Worm (Caenorhabditis elegans) whole organism, L4 larva: ENCODE data around the gene rfk-1.

Source experiments
- F10B5.3 ChIP-seq: sonication (generic microtip); optimal IDR thresholded peaks from 2 replicates; lab custom pipeline; 2016; ENCODE audit warnings: mild to moderate bottlenecking, missing genetic modification characterization, missing compliant biosample characterization
- F37D6.2 ChIP-seq: sonication (generic microtip); optimal IDR thresholded peaks from 2 replicates; lab custom pipeline; 2016; ENCODE audit warnings: mild to moderate bottlenecking, missing genetic modification characterization, missing compliant biosample characterization
- F49E8.2 ChIP-seq: sonication (generic microtip); optimal IDR thresholded peaks from 2 replicates; lab custom pipeline; 2016; ENCODE audit warnings: missing compliant biosample characterization, mild to moderate bottlenecking, missing genetic modification characterization, borderline replicate concordance
- Y5F2A.4 ChIP-seq: fragments of 200-800 bp; sonication (Bioruptor generic); optimal IDR thresholded peaks from 2 replicates; lab custom pipeline; 2018; ENCODE audit warnings: mild to moderate bottlenecking, missing genetic modification characterization, missing compliant biosample characterization
- ZK337.2 ChIP-seq: fragments of 200-800 bp; sonication (Bioruptor generic); IDR thresholded peaks from 2 replicates; pipeline ENCODE4 v1.3.6; 2022; ENCODE audit warnings: missing genetic modification reagents, missing genetic modification characterization, missing compliant biosample characterization
- ZK546.5 ChIP-seq, 2 experiments: sonication (generic microtip); optimal IDR thresholded peaks; 2 replicates each; lab custom pipeline; 2017; ENCODE audit warnings: missing biosample characterization in 2 of 2, missing genetic modification characterization in 2 of 2
- arid-1 ChIP-seq: fragments of 200-800 bp; sonication (Bioruptor generic); conservative IDR thresholded peaks from 2 replicates; pipeline ENCODE4 v1.3.6; 2022; ENCODE audit warnings: missing genetic modification reagents, missing genetic modification characterization, missing compliant biosample characterization
- ctbp-1 ChIP-seq: fragments of 200-800 bp; sonication (Bioruptor generic); IDR thresholded peaks from 2 replicates; pipeline ENCODE4 v1.3.6; 2022; ENCODE audit warnings: missing genetic modification reagents, missing genetic modification characterization, missing compliant biosample characterization
- daf-16 ChIP-seq, 3 experiments: sonication (generic microtip); optimal IDR thresholded peaks; 2 replicates each; lab custom pipeline; 2016 to 2017; ENCODE audit warnings: missing genetic modification characterization in 3 of 3, missing genetic modification reagents in 3 of 3, mild to moderate bottlenecking in 2 of 3, missing compliant biosample characterization in 2 of 3, missing biosample characterization in 1 of 3, moderate library complexity in 1 of 3
- dmd-9 ChIP-seq: fragments of 200-800 bp; sonication (Bioruptor generic); IDR thresholded peaks from 2 replicates; pipeline ENCODE4 v1.3.6; 2022; ENCODE audit warnings: missing genetic modification reagents, missing genetic modification characterization, missing compliant biosample characterization
- dpl-1 ChIP-seq: fragments of 150-350 bp; optimal IDR thresholded peaks from 2 replicates; lab custom pipeline; 2014; ENCODE audit warnings: missing biosample characterization, missing genetic modification reagents, missing genetic modification characterization
- duxl-1 ChIP-seq: sonication (generic microtip); optimal IDR thresholded peaks from 2 replicates; lab custom pipeline; 2016; ENCODE audit warnings: mild to moderate bottlenecking, missing genetic modification characterization, moderate library complexity, missing compliant biosample characterization; ENCODE audit not compliant: poor library complexity
- dve-1 ChIP-seq: sonication (generic microtip); optimal IDR thresholded peaks from 2 replicates; lab custom pipeline; 2017; ENCODE audit warnings: antibody characterized with exemption, mild to moderate bottlenecking, missing genetic modification characterization, missing compliant biosample characterization; ENCODE audit not compliant: insufficient read depth
- hif-1 ChIP-seq, 2 experiments: sonication (generic microtip); optimal IDR thresholded peaks; 2 replicates each; lab custom pipeline; 2016 to 2017; ENCODE audit warnings: missing compliant biosample characterization in 2 of 2, missing genetic modification characterization in 2 of 2, missing genetic modification reagents in 2 of 2, missing genotype in 2 of 2, mild to moderate bottlenecking in 1 of 2
- hlh-11 ChIP-seq: fragments of 200-800 bp; sonication (Bioruptor generic); optimal IDR thresholded peaks from 2 replicates; lab custom pipeline; 2018; ENCODE audit warnings: mild to moderate bottlenecking, missing genetic modification characterization, missing compliant biosample characterization
- hlh-30 ChIP-seq: sonication (generic microtip); optimal IDR thresholded peaks from 2 replicates; lab custom pipeline; 2017; ENCODE audit warnings: antibody characterized with exemption, mild to moderate bottlenecking, missing genetic modification characterization, missing compliant biosample characterization; ENCODE audit not compliant: insufficient read depth
- hmg-1.1 ChIP-seq: fragments of 200-800 bp; sonication (Bioruptor generic); IDR thresholded peaks from 2 replicates; pipeline ENCODE4 v1.3.6; 2022; ENCODE audit warnings: missing genetic modification reagents, missing genetic modification characterization, missing compliant biosample characterization
- jun-1 ChIP-seq: fragments of 150-350 bp; optimal IDR thresholded peaks from 2 replicates; lab custom pipeline; 2014; ENCODE audit warnings: missing biosample characterization, missing genetic modification reagents, missing genetic modification characterization
- lin-1 ChIP-seq: fragments of 200-800 bp; sonication (Bioruptor generic); IDR thresholded peaks from 2 replicates; pipeline ENCODE4 v1.3.6; 2022; ENCODE audit warnings: missing genetic modification reagents, missing genetic modification characterization, missing compliant biosample characterization
- lin-13 ChIP-seq: fragments of 150-350 bp; optimal IDR thresholded peaks from 2 replicates; lab custom pipeline; 2014; ENCODE audit warnings: missing biosample characterization, missing genetic modification reagents, missing genetic modification characterization
- lin-29 ChIP-seq: fragments of 200-800 bp; sonication (Bioruptor generic); IDR thresholded peaks from 2 replicates; pipeline ENCODE4 v1.3.6; 2022; ENCODE audit warnings: missing genetic modification reagents, missing genetic modification characterization, missing compliant biosample characterization
- lin-39 ChIP-seq: fragments of 150-350 bp; optimal IDR thresholded peaks from 2 replicates; lab custom pipeline; 2014; ENCODE audit warnings: missing biosample characterization, missing genetic modification reagents, missing genetic modification characterization
- madf-9 ChIP-seq: fragments of 200-800 bp; sonication (Bioruptor generic); conservative IDR thresholded peaks from 2 replicates; pipeline ENCODE4 v1.3.6; 2022; ENCODE audit warnings: missing genetic modification reagents, missing genetic modification characterization, missing compliant biosample characterization
- mdl-1 ChIP-seq, 2 experiments: fragments of 150-350 bp in 1 of 2; sonication (generic microtip) in 1 of 2; optimal IDR thresholded peaks; 2 replicates each; lab custom pipeline; 2014 to 2017; ENCODE audit warnings: missing biosample characterization in 2 of 2, missing genetic modification characterization in 2 of 2
- mep-1 ChIP-seq: fragments of 150-350 bp; sonication (generic microtip); optimal IDR thresholded peaks from 3 replicates; lab custom pipeline; 2014; ENCODE audit warnings: missing biosample characterization, missing genetic modification characterization
- mes-2 ChIP-seq: sonication (generic microtip); optimal IDR thresholded peaks from 2 replicates; lab custom pipeline; 2016; ENCODE audit warnings: missing genotype, mild to moderate bottlenecking, missing genetic modification characterization, missing compliant biosample characterization; ENCODE audit not compliant: poor library complexity, severe bottlenecking
- mxl-2 ChIP-seq: fragments of 200-800 bp; sonication (Bioruptor generic); conservative IDR thresholded peaks from 2 replicates; pipeline ENCODE4 v1.3.6; 2022; ENCODE audit warnings: missing genetic modification reagents, missing genetic modification characterization, missing compliant biosample characterization
- mxl-3 ChIP-seq: fragments of 200-800 bp; sonication (Bioruptor generic); optimal IDR thresholded peaks from 2 replicates; lab custom pipeline; 2018; ENCODE audit warnings: mild to moderate bottlenecking, missing genetic modification characterization, missing compliant biosample characterization
- nhr-111 ChIP-seq: fragments of 200-800 bp; sonication (Bioruptor generic); optimal IDR thresholded peaks from 2 replicates; lab custom pipeline; 2018; ENCODE audit warnings: mild to moderate bottlenecking, missing genetic modification characterization, missing compliant biosample characterization
- nhr-28 ChIP-seq: fragments of 150-350 bp; optimal IDR thresholded peaks from 2 replicates; lab custom pipeline; 2014; ENCODE audit warnings: missing biosample characterization, missing genetic modification characterization
- nhr-42 ChIP-seq: fragments of 200-800 bp; sonication (Bioruptor generic); IDR thresholded peaks from 2 replicates; pipeline ENCODE4 v1.3.6; 2022; ENCODE audit warnings: missing genetic modification characterization, missing compliant biosample characterization
- nhr-48 ChIP-seq: sonication (generic microtip); optimal IDR thresholded peaks from 2 replicates; lab custom pipeline; 2016; ENCODE audit warnings: mild to moderate bottlenecking, missing genetic modification characterization, missing compliant biosample characterization
- nhr-6 ChIP-seq: fragments of 150-350 bp; optimal IDR thresholded peaks from 2 replicates; lab custom pipeline; 2014; ENCODE audit warnings: missing biosample characterization, missing genetic modification characterization
- pqm-1 ChIP-seq: sonication (generic microtip); optimal IDR thresholded peaks from 2 replicates; lab custom pipeline; 2017; ENCODE audit warnings: missing biosample characterization, missing genetic modification characterization
- rbr-2 ChIP-seq: sonication (generic microtip); optimal IDR thresholded peaks from 2 replicates; lab custom pipeline; 2016; ENCODE audit warnings: missing genotype, missing genetic modification characterization, missing compliant biosample characterization
- saeg-2 ChIP-seq: fragments of 200-800 bp; sonication (Bioruptor generic); IDR thresholded peaks from 2 replicates; pipeline ENCODE4 v1.3.6; 2022; ENCODE audit warnings: missing genetic modification reagents, missing genetic modification characterization, missing compliant biosample characterization
- spr-1 ChIP-seq: sonication (generic microtip); optimal IDR thresholded peaks from 2 replicates; lab custom pipeline; 2016; ENCODE audit warnings: mild to moderate bottlenecking, missing genetic modification characterization, missing compliant biosample characterization
- unc-130 ChIP-seq: sonication (generic microtip); optimal IDR thresholded peaks from 2 replicates; lab custom pipeline; 2016; ENCODE audit warnings: missing genetic modification reagents, missing genetic modification characterization, missing compliant biosample characterization
- unc-62 ChIP-seq, 3 experiments: fragments of 150-350 bp in 1 of 3; sonication (generic microtip); optimal IDR thresholded peaks in 2 of 3; peaks in 1 of 3; 1 replicate in 1 of 3; 2 replicates in 2 of 3; lab custom pipeline; 2014 to 2017; ENCODE audit warnings: missing biosample characterization in 3 of 3, missing genetic modification characterization in 3 of 3, missing genetic modification reagents in 3 of 3, missing genotype in 1 of 3
- zag-1 ChIP-seq: fragments of 150-350 bp; optimal IDR thresholded peaks from 2 replicates; lab custom pipeline; 2014; ENCODE audit warnings: missing biosample characterization, missing genetic modification characterization
- zfp-2 ChIP-seq: sonication (generic microtip); optimal IDR thresholded peaks from 2 replicates; lab custom pipeline; 2016; ENCODE audit warnings: mild to moderate bottlenecking, missing genetic modification characterization, missing compliant biosample characterization
- zfp-3 ChIP-seq: fragments of 200-800 bp; sonication (Bioruptor generic); conservative IDR thresholded peaks from 2 replicates; pipeline ENCODE4 v1.3.6; 2022; ENCODE audit warnings: missing genetic modification reagents, missing genetic modification characterization, missing compliant biosample characterization
- ztf-11 ChIP-seq: fragments of 150-350 bp; optimal IDR thresholded peaks from 2 replicates; lab custom pipeline; 2014; ENCODE audit warnings: missing biosample characterization, missing genetic modification characterization
- ztf-7 ChIP-seq: fragments of 150-350 bp; optimal IDR thresholded peaks from 2 replicates; lab custom pipeline; 2014; ENCODE audit warnings: missing biosample characterization, missing genetic modification characterization

rfk-1 gene

ce11 chrIV:10380626-10381025, 28.7 kb downstream of the rfk-1 start (continued):
- no peak for TF ChIP-seq zfp-2 (tag; lab: Kevin White, UChicago)
- TF ChIP-seq unc-62 (GFP tag; optimal IDR thresholded peaks at IDR 0.05 in 1 of 2; lab: Kevin White, UChicago), result peak in 1 of 2 experiments; percentile 96
- TF ChIP-seq unc-62 (tag; optimal IDR thresholded peaks at IDR 0.05; lab: Kevin White, UChicago), result no peak
- no peak for TF ChIP-seq dmd-9 (GFP tag; lab: Robert Waterston, UW)
- peak; percentile 98 for TF ChIP-seq hlh-30 (tag; lab: Kevin White, UChicago)
- no peak for TF ChIP-seq zfp-3
- peak; percentile 94 for TF ChIP-seq mxl-3 (GFP tag; lab: Kevin White, UChicago)
- TF ChIP-seq dve-1 (tag; lab: Kevin White, UChicago), result peak; percentile 67
- TF ChIP-seq ZK546.5 (tag; optimal IDR thresholded peaks at IDR 0.05; lab: Kevin White, UChicago), result no peak
- peak; percentile 66; the same call in 1 of the 2 replicates for TF ChIP-seq ctbp-1 (GFP tag; lab: Robert Waterston, UW)
- no peak for TF ChIP-seq ZK337.2 (GFP tag; lab: Robert Waterston, UW)
- TF ChIP-seq lin-1 (GFP tag; lab: Robert Waterston, UW), result 0 out of 2 replicates have a peak, but pooled peaks have one; percentile 32
- TF ChIP-seq lin-13, result peak; percentile 42
- TF ChIP-seq dpl-1 (GFP tag; lab: Kevin White, UChicago), result peak; percentile 51
- TF ChIP-seq mes-2 (tag; lab: Kevin White, UChicago), result peak; percentile 21
- TF ChIP-seq rbr-2 (tag; lab: Kevin White, UChicago), result peak; percentile 46
- peak in 1 of 2 experiments; percentile 52 for TF ChIP-seq hif-1 (tag; optimal IDR thresholded peaks at IDR 0.05; lab: Kevin White, UChicago)
- peak; percentile 51 for TF ChIP-seq mep-1 (tag; lab: Kevin White, UChicago)

- TF ChIP-seq zfp-3 (no peak), pqm-1 (tag; lab: Kevin White, UChicago) (no peak), jun-1 (no peak), zag-1 (tag; lab: Kevin White, UChicago) (no peak), ztf-7 (tag; lab: Kevin White, UChicago) (no peak), nhr-28 (tag; lab: Kevin White, UChicago) (no peak), unc-130 (GFP tag; lab: Kevin White, UChicago) (no peak), arid-1 (GFP tag; lab: Robert Waterston, UW) (no peak), daf-16 (GFP tag; optimal IDR thresholded peaks at IDR 0.05; lab: Kevin White, UChicago) (no peak), daf-16 (tag; optimal IDR thresholded peaks at IDR 0.05; lab: Kevin White, UChicago) (no peak), saeg-2 (GFP tag; lab: Robert Waterston, UW) (no peak), F10B5.3 (no peak), spr-1 (no peak), hlh-11 (no peak), nhr-111 (GFP tag; lab: Kevin White, UChicago) (no peak), F37D6.2 (no peak), mdl-1 (tag; optimal IDR thresholded peaks at IDR 0.05; lab: Kevin White, UChicago) (no peak), mes-2 (tag; lab: Kevin White, UChicago) (no peak), dpl-1 (GFP tag; lab: Kevin White, UChicago) (no peak), ZK337.2 (GFP tag; lab: Robert Waterston, UW) (no peak)
Observed at ce11 chrIV:10374601-10375000, 34.7 kb downstream of the rfk-1 start, which contains the start of gene mask-1. mask-1 (plus strand) TSS chrIV:10374901.

ce11 chrIV:10373772-10374288, 35.4 kb downstream of the rfk-1 start, which contains the start of gene mpz-5:
mpz-5 (minus strand) TSS chrIV:10373822.
- TF ChIP-seq nhr-42 (GFP tag; lab: Robert Waterston, UW) (no peak), mxl-2 (GFP tag; lab: Robert Waterston, UW) (no peak), hif-1 (tag; optimal IDR thresholded peaks at IDR 0.05; lab: Kevin White, UChicago) (peak in 1 of 2 experiments; percentile 37), duxl-1 (peak; percentile 16), nhr-48 (tag; lab: Kevin White, UChicago) (peak; percentile 7), ztf-11 (no peak), lin-39 (tag; lab: Kevin White, UChicago) (no peak), dpl-1 (GFP tag; lab: Kevin White, UChicago) (peak; percentile 71), nhr-111 (GFP tag; lab: Kevin White, UChicago) (no peak), F37D6.2 (peak; percentile 30), hmg-1.1 (GFP tag; lab: Robert Waterston, UW) (peak; percentile 61; the same call in 1 of the 2 replicates), F49E8.2 (tag; lab: Kevin White, UChicago) (no peak), Y5F2A.4 (no peak), lin-29 (GFP tag; lab: Robert Waterston, UW) (0 out of 2 replicates have a peak, but pooled peaks have one; percentile 26), nhr-28 (tag; lab: Kevin White, UChicago) (peak; percentile 44), zag-1 (tag; lab: Kevin White, UChicago) (no peak), nhr-6 (tag; lab: Kevin White, UChicago) (peak; percentile 17), madf-9 (0 out of 2 replicates have a peak, but pooled peaks have one; percentile 8), ztf-7 (tag; lab: Kevin White, UChicago) (peak; percentile 54), hlh-11 (peak; percentile 55)
